Fruit fly (Drosophila melanogaster): ENCODE data around the gene GluRIIC.

The GluRIIC gene

dm6 chr2L:866950-867744, 46.7 kb upstream of the GluRIIC start (continued):
- TF ChIP-seq vfl (GFP tag; optimal IDR thresholded peaks at IDR 0.05) (peak; percentile 79), zfh1 (GFP tag; IDR thresholded peaks at IDR 0.05) (peak; percentile 96), zen2 (GFP tag; IDR thresholded peaks at IDR 0.05; ENCODE audit: partially characterized antibody) (no peak), zfh2 (GFP tag; optimal IDR thresholded peaks at IDR 0.05) (peak; percentile 88), wdn (GFP tag; IDR thresholded peaks at IDR 0.05) (peak; percentile 91), Pdp1 (GFP tag; optimal IDR thresholded peaks at IDR 0.05) (peak; percentile 91 to 94), CG15601 (tag; optimal IDR thresholded peaks at IDR 0.05) (peak; percentile 89), Fer1 (GFP tag; optimal IDR thresholded peaks at IDR 0.05) (peak; percentile 92), Atf-2 (GFP tag; optimal IDR thresholded peaks at IDR 0.05) (peak; percentile 87), CG4820 (GFP tag; optimal IDR thresholded peaks at IDR 0.05) (peak; percentile 89), CG5180 (GFP tag; optimal IDR thresholded peaks at IDR 0.05) (peak; percentile 82), crc (GFP tag; optimal IDR thresholded peaks at IDR 0.05) (peak; percentile 74), B-H1 (GFP tag; IDR thresholded peaks at IDR 0.05) (peak; percentile 93), Adf1 (GFP tag; IDR thresholded peaks at IDR 0.05) (peak; percentile 67), ewg (GFP tag; optimal IDR thresholded peaks at IDR 0.05) (peak; percentile 71), dysf (GFP tag; IDR thresholded peaks at IDR 0.05) (peak; percentile 96), chm (GFP tag; IDR thresholded peaks at IDR 0.05) (peak; percentile 94), vvl (GFP tag; IDR thresholded peaks at IDR 0.05) (peak; percentile 98), gsb (GFP tag; IDR thresholded peaks at IDR 0.05) (peak; percentile 94), Lim3 (GFP tag; IDR thresholded peaks at IDR 0.05) (peak; percentile 79), CG10209 (GFP tag; optimal IDR thresholded peaks at IDR 0.05) (peak; percentile 91), salm (tag; optimal IDR thresholded peaks at IDR 0.05) (peak; percentile 81), bsh (GFP tag; optimal IDR thresholded peaks at IDR 0.05) (peak; percentile 71 to 92), Fer2 (tag; optimal IDR thresholded peaks at IDR 0.05) (peak; percentile 89), CG10565 (GFP tag; optimal IDR thresholded peaks at IDR 0.05) (peak; percentile 51), sima (GFP tag; optimal IDR thresholded peaks at IDR 0.05) (peak; percentile 75), Bdp1 (GFP tag; optimal IDR thresholded peaks at IDR 0.05) (peak; percentile 68), stwl (tag; optimal IDR thresholded peaks at IDR 0.05) (no peak), CG43689 (GFP tag; IDR thresholded peaks at IDR 0.05) (peak; percentile 88), ab (GFP tag; optimal IDR thresholded peaks at IDR 0.05) (peak; percentile 72), jing (GFP tag; optimal IDR thresholded peaks at IDR 0.05) (peak; percentile 86), ap (GFP tag; IDR thresholded peaks at IDR 0.05) (peak; percentile 91), CG15696 (tag; optimal IDR thresholded peaks at IDR 0.05) (peak; percentile 89), E2f2 (GFP tag; IDR thresholded peaks at IDR 0.05) (peak; percentile 75), CG30403 (GFP tag; optimal IDR thresholded peaks at IDR 0.05) (peak; percentile 94), Nf-YC (tag; optimal IDR thresholded peaks at IDR 0.05) (peak; percentile 82), Hr39 (optimal IDR thresholded peaks at IDR 0.05) (no peak), CG6765 (GFP tag; optimal IDR thresholded peaks at IDR 0.05) (peak; percentile 81), run (tag; optimal IDR thresholded peaks at IDR 0.05) (peak; percentile 78), trem (tag; optimal IDR thresholded peaks at IDR 0.05) (peak; percentile 62), slp2 (GFP tag; optimal IDR thresholded peaks at IDR 0.05) (peak; percentile 87), D (optimal IDR thresholded peaks at IDR 0.05) (no peak), D (GFP tag; optimal IDR thresholded peaks at IDR 0.05) (peak; percentile 87), fd96Cb (tag; optimal IDR thresholded peaks at IDR 0.05) (peak; percentile 92), hkb (optimal IDR thresholded peaks at IDR 0.05) (no peak), hkb (GFP tag; IDR thresholded peaks at IDR 0.05) (peak; percentile 96), emc (GFP tag; optimal IDR thresholded peaks at IDR 0.05) (peak; percentile 75), CG7372 (GFP tag; IDR thresholded peaks at IDR 0.05) (peak; percentile 93), CG14667 (GFP tag; IDR thresholded peaks at IDR 0.05) (peak; percentile 89), nerfin-1 (tag; optimal IDR thresholded peaks at IDR 0.05) (peak; percentile 88)
